Worm (Caenorhabditis elegans): Measurements from ENCODE around the gene T08E11.1.
"Not testable (repeated sequence)": the region's sequence is repeated elsewhere in the genome, so short reads cannot be mapped to it uniquely, and the experiment has no call there.

DNA sequence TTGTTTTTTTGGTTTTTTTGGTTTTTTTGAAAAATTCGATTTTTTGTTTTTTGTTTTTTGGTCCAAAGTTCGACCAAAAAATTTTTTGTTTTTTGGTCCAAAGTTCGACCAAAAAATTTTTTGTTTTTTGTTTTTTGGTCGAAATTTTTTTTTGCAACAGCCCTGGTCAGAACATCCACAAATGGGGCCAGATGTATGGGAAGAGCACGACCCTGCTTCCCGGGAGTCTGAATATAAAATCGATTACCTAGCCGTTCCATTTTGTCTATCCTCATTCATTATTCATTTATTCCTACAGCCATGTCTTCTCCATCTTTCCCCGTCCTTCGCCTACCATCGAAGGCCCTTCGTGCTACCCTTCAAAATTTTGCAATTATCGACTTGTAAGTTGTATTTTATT is 17.8 kb downstream of the T08E11.1 start, which contains the start of gene fbxb-95:
- not testable (repeated sequence) for TF ChIP-seq hlh-11 (tag; optimal IDR thresholded peaks at IDR 0.05); ztf-11 (tag; optimal IDR thresholded peaks at IDR 0.05); nhr-25 (tag; optimal IDR thresholded peaks at IDR 0.05; ENCODE audit: borderline replicate concordance, insufficient read depth); egl-27 (tag; optimal IDR thresholded peaks at IDR 0.05); snpc-4 (tag; optimal IDR thresholded peaks at IDR 0.05); pha-4 (GFP tag; IDR thresholded peaks at IDR 0.05); pha-4 (tag; optimal IDR thresholded peaks at IDR 0.05); nhr-6 (tag; optimal IDR thresholded peaks at IDR 0.05); nhr-10 (tag; optimal IDR thresholded peaks at IDR 0.05)
